Worm (Caenorhabditis elegans) whole organism, midembryonic: Measurements from ENCODE around the gene C06A12.3.

Experiments used
- T22C8.4 ChIP-seq: fragments of 200-800 bp; sonication (Bioruptor generic); IDR thresholded peaks from 2 replicates; pipeline ENCODE4 v1.3.6; 2022; ENCODE audit warnings: missing genetic modification characterization, missing compliant biosample characterization
- cog-1 ChIP-seq: sonication (generic microtip); optimal IDR thresholded peaks from 2 replicates; lab custom pipeline; 2016; ENCODE audit warnings: missing genetic modification characterization, missing compliant biosample characterization
- flt-1 ChIP-seq: fragments of 200-800 bp; sonication (Bioruptor generic); IDR thresholded peaks from 2 replicates; pipeline ENCODE4 v1.3.6; 2022; ENCODE audit warnings: missing genetic modification characterization, missing compliant biosample characterization
- klf-2 ChIP-seq: fragments of 200-800 bp; sonication (Bioruptor generic); conservative IDR thresholded peaks from 2 replicates; pipeline ENCODE4 v1.3.6; 2022; ENCODE audit warnings: missing genetic modification reagents, missing genetic modification characterization, missing compliant biosample characterization
- med-1 ChIP-seq: sonication (generic microtip); optimal IDR thresholded peaks from 2 replicates; lab custom pipeline; 2017; ENCODE audit warnings: missing genetic modification characterization, mild to moderate bottlenecking, missing compliant biosample characterization, antibody characterized with exemption, missing genetic modification reagents; ENCODE audit not compliant: insufficient read depth
- ref-1 ChIP-seq: fragments of 200-800 bp; sonication (Bioruptor generic); conservative IDR thresholded peaks from 2 replicates; pipeline ENCODE4 v1.3.6; 2022; ENCODE audit warnings: missing genetic modification reagents, missing genetic modification characterization, missing compliant biosample characterization
- tab-1 ChIP-seq: fragments of 200-800 bp; sonication (Bioruptor generic); IDR thresholded peaks from 2 replicates; pipeline ENCODE4 v1.3.6; 2022; ENCODE audit warnings: missing genetic modification characterization, missing compliant biosample characterization
- ztf-23 ChIP-seq: fragments of 200-800 bp; sonication (Bioruptor generic); IDR thresholded peaks from 2 replicates; pipeline ENCODE4 v1.3.6; 2022; ENCODE audit warnings: missing genetic modification reagents, missing genetic modification characterization, missing compliant biosample characterization
- ztf-29 ChIP-seq: fragments of 200-800 bp; sonication (Bioruptor generic); IDR thresholded peaks from 2 replicates; pipeline ENCODE4 v1.3.6; 2022; ENCODE audit warnings: missing genetic modification reagents, missing genetic modification characterization, missing compliant biosample characterization

C06A12.3 gene

DNA sequence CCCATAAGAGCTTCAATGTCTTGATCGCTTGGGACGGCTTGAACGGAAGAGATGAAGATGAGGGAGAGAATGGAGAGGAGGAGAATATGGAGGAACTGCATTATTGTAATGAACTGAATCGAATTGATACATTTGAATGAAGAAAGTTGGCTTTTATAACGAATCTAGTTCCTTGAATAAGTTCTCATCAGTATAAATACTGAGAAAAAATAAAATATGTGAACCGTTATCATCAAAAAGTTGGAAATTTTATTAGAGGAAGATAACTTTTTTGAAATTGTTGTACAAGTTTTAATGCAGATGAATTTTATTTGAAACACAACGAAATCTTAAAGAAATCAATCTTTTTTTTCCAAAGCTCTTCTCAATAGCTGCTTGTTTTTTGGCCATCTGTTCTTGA lies 20.5 kb upstream of the C06A12.3 start, which contains the start of gene T02D1.7:
T02D1.7 (minus strand) TSS at position 101 of the 400 bp plus-strand sequence.
- TF ChIP-seq ztf-29 (GFP tag; lab: Robert Waterston, UW) (no peak), klf-2 (GFP tag; lab: Robert Waterston, UW) (no peak), cog-1 (tag; lab: Kevin White, UChicago) (no peak)

DNA sequence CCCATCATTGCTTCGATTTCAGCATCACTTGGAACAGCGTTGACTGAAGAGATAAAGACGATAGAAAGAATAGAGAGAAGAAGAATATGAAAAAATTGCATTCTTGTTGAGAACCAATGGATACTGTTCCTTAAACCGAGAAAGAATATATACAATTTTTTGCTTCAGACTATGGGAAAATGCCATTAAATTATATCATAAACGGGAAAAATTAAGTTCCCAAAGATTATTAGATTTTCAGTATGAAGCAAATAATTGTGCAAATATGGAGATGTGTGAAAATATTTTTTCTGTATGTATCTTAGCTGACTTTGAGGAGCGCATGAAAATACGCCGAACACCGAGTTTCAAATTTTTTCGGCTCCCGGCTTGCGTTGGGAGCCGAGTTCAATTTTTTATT lies 20.0 kb upstream of the C06A12.3 start, which contains the start of gene T02D1.9:
T02D1.9 (minus strand) TSS at position 101 of the 400 bp plus-strand sequence.
- TF ChIP-seq med-1 (GFP tag; lab: Kevin White, UChicago) = no peak
- no peak for TF ChIP-seq ztf-29 (GFP tag; lab: Robert Waterston, UW)
- no peak for TF ChIP-seq klf-2 (GFP tag; lab: Robert Waterston, UW)
- no peak for TF ChIP-seq cog-1 (tag; lab: Kevin White, UChicago)
- no peak for TF ChIP-seq T22C8.4 (GFP tag; lab: Robert Waterston, UW)
- TF ChIP-seq ztf-23 = no peak
- TF ChIP-seq flt-1 (GFP tag; lab: Robert Waterston, UW) = no peak
- no peak for TF ChIP-seq ref-1 (GFP tag; lab: Robert Waterston, UW)
- TF ChIP-seq tab-1 = no peak

DNA sequence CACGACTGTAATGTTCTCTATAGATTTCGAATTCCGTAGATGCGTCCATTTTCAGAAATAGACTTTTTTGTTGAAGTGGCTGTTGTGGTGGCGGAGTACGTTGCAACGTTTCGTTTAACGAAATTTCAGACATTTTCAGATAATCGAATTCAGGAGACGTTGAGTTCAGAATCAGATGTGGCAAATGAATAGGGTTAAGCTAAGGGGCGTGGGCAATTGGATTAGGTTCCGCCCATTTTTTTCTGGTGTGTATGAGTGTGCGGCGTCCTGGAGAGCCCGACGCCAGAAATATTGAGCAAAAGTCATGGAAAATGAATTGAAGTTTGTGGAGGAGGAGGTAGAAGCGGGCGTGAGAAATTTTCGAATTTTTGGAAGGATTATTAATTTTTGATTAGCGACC lies 14.2 kb upstream of the C06A12.3 start:
- TF ChIP-seq flt-1 (GFP tag; lab: Robert Waterston, UW) = no peak
- TF ChIP-seq ztf-29 (GFP tag; lab: Robert Waterston, UW) = no peak
- TF ChIP-seq tab-1 = no peak
- TF ChIP-seq ztf-23 = no peak
- no peak for TF ChIP-seq ref-1 (GFP tag; lab: Robert Waterston, UW)
- no peak for TF ChIP-seq klf-2 (GFP tag; lab: Robert Waterston, UW)
- no peak for TF ChIP-seq cog-1 (tag; lab: Kevin White, UChicago)
- TF ChIP-seq T22C8.4 (GFP tag; lab: Robert Waterston, UW) = no peak

DNA sequence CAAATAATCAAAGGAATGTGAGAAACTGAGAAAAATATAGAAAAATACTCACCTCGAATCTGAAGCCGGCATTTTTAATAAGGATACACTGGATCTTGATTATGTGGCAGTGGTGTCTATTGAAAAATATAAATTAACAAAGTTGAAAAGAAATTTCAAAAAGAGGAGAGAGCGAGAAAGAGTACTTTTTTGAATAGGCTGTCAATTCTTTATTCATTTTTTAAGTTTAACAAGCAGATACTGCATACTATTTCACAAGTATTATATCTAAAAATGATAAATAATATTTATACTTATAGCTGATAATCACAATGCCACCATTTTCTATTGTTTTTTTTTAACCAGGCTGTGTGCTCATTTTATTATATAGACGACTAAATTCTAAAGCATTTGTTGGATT lies 9.8 kb upstream of the C06A12.3 start, which contains the start of gene npr-26:
npr-26 (minus strand) TSS at position 101 of the 400 bp plus-strand sequence.
- TF ChIP-seq T22C8.4 (GFP tag; lab: Robert Waterston, UW) = no peak
- TF ChIP-seq med-1 (GFP tag; lab: Kevin White, UChicago) = no peak
- TF ChIP-seq tab-1 = no peak
- TF ChIP-seq ref-1 (GFP tag; lab: Robert Waterston, UW) = no peak
- no peak for TF ChIP-seq cog-1 (tag; lab: Kevin White, UChicago)
- no peak for TF ChIP-seq klf-2 (GFP tag; lab: Robert Waterston, UW)
- no peak for TF ChIP-seq ztf-23
- no peak for TF ChIP-seq ztf-29 (GFP tag; lab: Robert Waterston, UW)
- no peak for TF ChIP-seq flt-1 (GFP tag; lab: Robert Waterston, UW)

DNA sequence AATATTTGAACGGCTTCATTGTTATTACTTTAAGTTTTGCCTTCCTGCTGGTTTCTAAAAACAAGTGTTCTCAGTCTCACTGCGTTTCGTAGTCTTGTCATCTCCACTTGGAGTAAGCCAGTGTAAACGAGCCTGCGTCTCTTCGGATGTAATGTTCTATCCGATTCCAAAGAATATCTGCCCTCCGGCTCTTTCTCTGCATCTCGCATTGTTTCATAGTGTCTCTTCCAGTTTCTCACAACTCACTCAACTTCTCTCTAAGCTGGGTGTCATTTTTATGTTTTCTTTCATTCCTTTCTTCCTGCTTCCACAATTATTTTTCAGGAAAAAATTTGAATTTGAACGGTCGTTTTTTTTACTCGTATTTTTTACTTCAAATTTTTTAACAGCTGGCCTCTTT lies 553 bp upstream of the C06A12.3 start:
- TF ChIP-seq ref-1 (GFP tag; lab: Robert Waterston, UW) (no peak), ztf-29 (GFP tag; lab: Robert Waterston, UW) (no peak), tab-1 (no peak), med-1 (GFP tag; lab: Kevin White, UChicago) (no peak), flt-1 (GFP tag; lab: Robert Waterston, UW) (no peak), T22C8.4 (GFP tag; lab: Robert Waterston, UW) (no peak), ztf-23 (no peak), cog-1 (tag; lab: Kevin White, UChicago) (no peak)

DNA sequence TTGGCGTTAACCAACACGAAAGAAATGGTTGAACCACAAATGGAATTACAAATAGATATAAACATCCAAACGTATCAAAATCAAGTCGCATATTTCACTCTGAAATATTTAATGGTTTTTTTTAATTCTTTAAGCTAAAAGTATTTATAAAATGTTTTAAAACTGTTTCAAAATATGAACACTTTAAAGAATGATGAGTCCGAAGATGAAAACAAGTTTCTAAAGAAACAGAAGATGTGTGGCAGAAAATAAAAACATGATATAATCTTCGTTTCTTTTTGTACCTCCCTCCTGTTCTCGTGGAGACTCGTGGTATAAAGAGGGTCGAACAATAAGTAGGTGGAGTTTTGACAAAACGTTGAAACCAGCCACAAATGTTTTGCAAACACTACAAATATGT lies 3.8 kb downstream of the C06A12.3 start, which contains the start of gene lact-6:
lact-6 (minus strand) TSS at position 101 of the 400 bp plus-strand sequence.
- TF ChIP-seq tab-1 (no peak), ref-1 (GFP tag; lab: Robert Waterston, UW) (no peak), klf-2 (GFP tag; lab: Robert Waterston, UW) (no peak), med-1 (GFP tag; lab: Kevin White, UChicago) (no peak)

DNA sequence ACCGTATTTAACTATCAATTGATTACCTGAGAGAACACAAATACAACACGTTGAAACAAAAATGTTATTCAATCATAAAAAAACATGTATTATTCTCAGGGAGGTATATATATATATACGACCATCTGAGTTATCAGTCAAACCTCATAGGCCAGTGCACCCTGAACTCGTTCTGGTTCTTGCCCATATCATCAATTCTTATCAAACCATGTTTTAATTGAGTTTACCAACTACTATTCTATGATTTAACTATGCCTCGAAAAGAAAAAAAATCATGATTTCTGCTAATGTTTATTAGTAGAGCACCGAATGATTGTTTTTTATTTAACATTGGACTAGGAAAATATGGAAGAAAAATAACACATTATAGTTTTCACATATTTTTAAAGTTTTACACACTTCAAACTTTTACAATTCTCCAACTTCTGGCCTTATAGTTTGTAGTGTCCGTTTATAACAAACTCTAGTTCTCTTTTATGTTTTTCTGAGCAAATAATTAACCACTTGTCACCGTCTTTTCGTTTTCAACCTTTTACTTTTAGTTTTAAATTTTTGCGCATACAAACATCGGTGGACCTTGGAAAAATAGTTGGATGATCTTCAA lies 4.8 kb downstream of the C06A12.3 start:
- TF ChIP-seq flt-1 (GFP tag; lab: Robert Waterston, UW) = no peak
- no peak for TF ChIP-seq cog-1 (tag; lab: Kevin White, UChicago)
- no peak for TF ChIP-seq klf-2 (GFP tag; lab: Robert Waterston, UW)
- no peak for TF ChIP-seq T22C8.4 (GFP tag; lab: Robert Waterston, UW)
- TF ChIP-seq tab-1 = no peak
- no peak for TF ChIP-seq ref-1 (GFP tag; lab: Robert Waterston, UW)
- no peak for TF ChIP-seq med-1 (GFP tag; lab: Kevin White, UChicago)
- TF ChIP-seq ztf-23 = no peak
- TF ChIP-seq ztf-29 (GFP tag; lab: Robert Waterston, UW) = no peak

DNA sequence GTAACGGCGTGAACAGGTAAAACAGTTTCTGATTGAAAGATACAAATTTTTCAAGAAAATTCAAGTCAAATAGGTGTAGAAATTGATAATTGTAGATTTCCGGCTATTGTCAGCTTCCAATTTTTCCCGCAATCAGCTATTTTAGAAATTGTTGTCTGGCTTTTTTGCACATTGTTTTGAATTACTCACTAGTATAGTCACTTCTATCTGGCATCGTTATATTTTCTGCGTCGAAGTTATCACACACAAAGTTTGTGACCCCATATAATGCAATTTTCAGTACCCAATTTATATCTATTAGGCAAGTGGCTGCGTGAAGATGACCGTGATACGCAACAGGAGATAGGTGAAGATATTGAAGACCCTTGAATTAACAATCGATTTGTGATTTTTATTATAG lies 7.7 kb downstream of the C06A12.3 start:
- TF ChIP-seq med-1 (GFP tag; lab: Kevin White, UChicago) (no peak), ztf-23 (no peak), cog-1 (tag; lab: Kevin White, UChicago) (no peak), ztf-29 (GFP tag; lab: Robert Waterston, UW) (no peak), tab-1 (no peak), T22C8.4 (GFP tag; lab: Robert Waterston, UW) (no peak), klf-2 (GFP tag; lab: Robert Waterston, UW) (no peak), ref-1 (GFP tag; lab: Robert Waterston, UW) (no peak), flt-1 (GFP tag; lab: Robert Waterston, UW) (no peak)

DNA sequence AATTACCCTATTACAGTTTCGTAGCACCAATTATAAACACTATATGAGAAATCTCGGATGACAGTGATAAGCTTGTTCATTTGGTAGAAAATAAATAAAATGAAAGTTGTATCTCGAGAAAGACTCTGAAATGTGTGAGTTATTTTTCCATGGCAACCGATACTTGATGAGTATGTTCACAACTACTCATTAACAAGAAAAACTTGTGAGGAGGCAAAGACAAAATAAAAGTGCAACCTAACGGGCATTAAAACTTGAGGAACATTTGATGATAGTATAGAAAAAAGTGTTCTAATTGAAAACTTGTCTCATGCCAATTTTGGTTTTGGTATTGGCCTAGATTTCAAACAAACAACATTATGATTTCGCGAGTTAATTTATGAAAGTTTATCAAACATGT lies 9.0 kb downstream of the C06A12.3 start, which contains the start of gene gcy-27:
gcy-27 (minus strand) TSS at position 101 of the 400 bp plus-strand sequence.
- TF ChIP-seq klf-2 (GFP tag; lab: Robert Waterston, UW) = no peak
- no peak for TF ChIP-seq ztf-29 (GFP tag; lab: Robert Waterston, UW)
- no peak for TF ChIP-seq tab-1
- no peak for TF ChIP-seq T22C8.4 (GFP tag; lab: Robert Waterston, UW)
- no peak for TF ChIP-seq cog-1 (tag; lab: Kevin White, UChicago)
- TF ChIP-seq flt-1 (GFP tag; lab: Robert Waterston, UW) = no peak
- TF ChIP-seq ref-1 (GFP tag; lab: Robert Waterston, UW) = no peak
- TF ChIP-seq med-1 (GFP tag; lab: Kevin White, UChicago) = no peak
- TF ChIP-seq ztf-23 = no peak
